Fruit fly (Drosophila melanogaster) whole organism, embryonic: Measurements from ENCODE around the gene CG7530.

Experiments used
- Antp ChIP-seq: fragments of 200-800 bp; sonication (Bioruptor generic); optimal IDR thresholded peaks from 3 replicates; lab custom pipeline; 2016; ENCODE audit warnings: missing biosample characterization, missing genetic modification characterization
- CG11504 ChIP-seq: fragments of 200-800 bp; sonication (Bioruptor generic); optimal IDR thresholded peaks from 3 replicates; lab custom pipeline; 2019; ENCODE audit warnings: missing biosample characterization, mild to moderate bottlenecking, missing genetic modification characterization, moderate library complexity
- CG12236 ChIP-seq: fragments of 200-800 bp; sonication (Bioruptor generic); optimal IDR thresholded peaks from 2 replicates; lab custom pipeline; 2016; ENCODE audit warnings: missing biosample characterization, missing genetic modification characterization
- CG12391 ChIP-seq: fragments of 200-800 bp; sonication (Bioruptor generic); optimal IDR thresholded peaks from 3 replicates; lab custom pipeline; 2018; ENCODE audit warnings: missing biosample characterization, mild to moderate bottlenecking, missing genetic modification characterization, moderate library complexity
- CG12659 ChIP-seq: fragments of 200-800 bp; sonication (Bioruptor generic); optimal IDR thresholded peaks from 3 replicates; lab custom pipeline; 2017; ENCODE audit warnings: mild to moderate bottlenecking, missing biosample characterization, missing genetic modification reagents, missing genetic modification characterization
- CG12942 ChIP-seq: fragments of 200-800 bp; sonication (Bioruptor generic); optimal IDR thresholded peaks from 3 replicates; lab custom pipeline; 2016; ENCODE audit warnings: missing biosample characterization, missing genetic modification characterization
- CG13624 ChIP-seq: fragments of 200-800 bp; sonication (Bioruptor generic); optimal IDR thresholded peaks from 2 replicates; lab custom pipeline; 2016; ENCODE audit warnings: missing biosample characterization, missing genetic modification characterization
- CG15011 ChIP-seq: fragments of 200-800 bp; sonication (Bioruptor generic); optimal IDR thresholded peaks from 3 replicates; lab custom pipeline; 2018; ENCODE audit warnings: missing biosample characterization, mild to moderate bottlenecking, missing genetic modification characterization
- CG1603 ChIP-seq: fragments of 200-800 bp; sonication (Bioruptor generic); optimal IDR thresholded peaks from 2 replicates; lab custom pipeline; 2019; ENCODE audit warnings: missing biosample characterization, mild to moderate bottlenecking, missing genetic modification characterization, moderate library complexity
- CG1832 ChIP-seq: fragments of 200-800 bp; sonication (Bioruptor generic); optimal IDR thresholded peaks from 2 replicates; lab custom pipeline; 2017; ENCODE audit warnings: missing biosample characterization, mild to moderate bottlenecking, missing genetic modification characterization, inconsistent platforms
- CG18599 ChIP-seq: fragments of 200-800 bp; sonication (Bioruptor generic); optimal IDR thresholded peaks from 3 replicates; lab custom pipeline; 2017; ENCODE audit warnings: missing biosample characterization, missing genetic modification characterization, mild to moderate bottlenecking, moderate library complexity, missing genetic modification reagents
- CG3407 ChIP-seq: fragments of 200-800 bp; sonication (Bioruptor generic); optimal IDR thresholded peaks from 2 replicates; lab custom pipeline; 2018; ENCODE audit warnings: missing biosample characterization, mild to moderate bottlenecking, missing genetic modification characterization
- CG8944 ChIP-seq: fragments of 200-800 bp; sonication (Bioruptor generic); optimal IDR thresholded peaks from 3 replicates; lab custom pipeline; 2016; ENCODE audit warnings: missing biosample characterization, missing genetic modification characterization
- CG9609 ChIP-seq: fragments of 200-800 bp; sonication (Bioruptor generic); optimal IDR thresholded peaks from 3 replicates; lab custom pipeline; 2016; ENCODE audit warnings: missing biosample characterization, missing genetic modification characterization
- CHES-1-like ChIP-seq: fragments of 200-800 bp; sonication (Bioruptor generic); optimal IDR thresholded peaks from 2 replicates; lab custom pipeline; 2016; ENCODE audit warnings: missing biosample characterization, missing genetic modification characterization
- CTCF ChIP-seq: fragments of 200-800 bp; sonication (Bioruptor generic); optimal IDR thresholded peaks from 2 replicates; lab custom pipeline; 2017; ENCODE audit warnings: missing biosample characterization, mild to moderate bottlenecking, missing genetic modification characterization, moderate library complexity
- Doc2 ChIP-seq: fragments of 200-800 bp; sonication (Bioruptor generic); IDR thresholded peaks from 2 replicates; pipeline ENCODE4 v1.3.6; 2022; ENCODE audit warnings: missing biosample characterization, missing genetic modification characterization
- Doc3 ChIP-seq: fragments of 200-800 bp; sonication (Bioruptor generic); IDR thresholded peaks from 3 replicates; pipeline ENCODE4 v1.3.6; 2022; ENCODE audit warnings: missing biosample characterization, missing genetic modification characterization; ENCODE audit not compliant: partially characterized antibody
- H15 ChIP-seq: fragments of 200-800 bp; sonication (Bioruptor generic); IDR thresholded peaks from 3 replicates; pipeline ENCODE4 v1.3.6; 2022; ENCODE audit warnings: missing biosample characterization, missing genetic modification characterization
- Hand ChIP-seq: fragments of 200-800 bp; sonication (Bioruptor generic); optimal IDR thresholded peaks from 2 replicates; lab custom pipeline; 2017; ENCODE audit warnings: mild to moderate bottlenecking, missing biosample characterization, missing genetic modification reagents, missing genetic modification characterization
- Hr51 ChIP-seq, 2 experiments: fragments of 200-800 bp; sonication (Bioruptor generic); optimal IDR thresholded peaks; 2 replicates in 1 of 2; 3 replicates in 1 of 2; lab custom pipeline; 2016 to 2018; ENCODE audit warnings: missing biosample characterization in 2 of 2, missing genetic modification characterization in 2 of 2, mild to moderate bottlenecking in 1 of 2, moderate library complexity in 1 of 2
- Max ChIP-seq: fragments of 200-800 bp; sonication (Bioruptor generic); optimal IDR thresholded peaks from 2 replicates; lab custom pipeline; 2016; ENCODE audit warnings: missing biosample characterization, mild to moderate bottlenecking, missing genetic modification characterization
- Med ChIP-seq: fragments of 200-800 bp; sonication (Bioruptor generic); peaks from one replicate; lab custom pipeline; 2016; ENCODE audit warnings: missing biosample characterization, missing genetic modification characterization, mild to moderate bottlenecking, inconsistent platforms, moderate library complexity
- Neu2 ChIP-seq: fragments of 200-800 bp; sonication (Bioruptor generic); optimal IDR thresholded peaks from 3 replicates; lab custom pipeline; 2016; ENCODE audit warnings: missing biosample characterization, missing genetic modification characterization, borderline replicate concordance
- Nf-YB ChIP-seq: fragments of 200-800 bp; sonication (Bioruptor generic); optimal IDR thresholded peaks from 3 replicates; lab custom pipeline; 2019; ENCODE audit warnings: missing biosample characterization, mild to moderate bottlenecking, missing genetic modification characterization, moderate library complexity
- NfI ChIP-seq: fragments of 200-800 bp; sonication (Bioruptor generic); optimal IDR thresholded peaks from 3 replicates; lab custom pipeline; 2018; ENCODE audit warnings: missing biosample characterization, mild to moderate bottlenecking, missing genetic modification characterization, moderate library complexity
- PHDP ChIP-seq: fragments of 200-800 bp; sonication (Bioruptor generic); optimal IDR thresholded peaks from 3 replicates; lab custom pipeline; 2018; ENCODE audit warnings: missing biosample characterization, mild to moderate bottlenecking, missing genetic modification characterization, moderate library complexity
- Pdp1 ChIP-seq, 2 experiments: fragments of 200-800 bp; sonication (Bioruptor generic); optimal IDR thresholded peaks; 3 replicates each; lab custom pipeline; 2016; ENCODE audit warnings: missing biosample characterization in 2 of 2, missing genetic modification characterization in 2 of 2, mild to moderate bottlenecking in 1 of 2, moderate library complexity in 1 of 2
- Sox102F ChIP-seq: fragments of 200-800 bp; sonication (Bioruptor generic); optimal IDR thresholded peaks from 2 replicates; lab custom pipeline; 2018; ENCODE audit warnings: missing biosample characterization, mild to moderate bottlenecking, missing genetic modification characterization, moderate library complexity
- TFAM ChIP-seq: fragments of 200-800 bp; sonication (Bioruptor generic); optimal IDR thresholded peaks from 2 replicates; lab custom pipeline; 2017; ENCODE audit warnings: missing biosample characterization, missing genetic modification characterization, inconsistent platforms
- Tbp ChIP-seq: fragments of >200 bp; optimal IDR thresholded peaks from 2 replicates; lab custom pipeline; 2018; ENCODE audit warnings: missing biosample characterization, missing genetic modification characterization
- ab ChIP-seq: fragments of 200-800 bp; sonication (Bioruptor generic); optimal IDR thresholded peaks from 2 replicates; lab custom pipeline; 2016; ENCODE audit warnings: missing biosample characterization, missing genetic modification characterization
- ara ChIP-seq: fragments of 200-800 bp; sonication (Bioruptor generic); IDR thresholded peaks from 2 replicates; pipeline ENCODE4 v1.3.6; 2022; ENCODE audit warnings: missing biosample characterization, missing genetic modification characterization
- ash1 ChIP-seq: fragments of 200-800 bp; sonication (Bioruptor generic); optimal IDR thresholded peaks from 2 replicates; lab custom pipeline; 2018; ENCODE audit warnings: missing biosample characterization, mild to moderate bottlenecking, missing genetic modification characterization
- br ChIP-seq: fragments of >200 bp; optimal IDR thresholded peaks from 2 replicates; lab custom pipeline; 2017
- chn ChIP-seq: fragments of 200-800 bp; sonication (Bioruptor generic); optimal IDR thresholded peaks from 2 replicates; lab custom pipeline; 2016; ENCODE audit warnings: missing biosample characterization, missing genetic modification characterization
- esg ChIP-seq: fragments of 200-800 bp; sonication (Bioruptor generic); conservative IDR thresholded peaks from 2 replicates; pipeline ENCODE4 v1.3.6; 2022; ENCODE audit warnings: missing biosample characterization, missing genetic modification characterization
- fd3F ChIP-seq: fragments of 200-800 bp; sonication (Bioruptor generic); optimal IDR thresholded peaks from 2 replicates; lab custom pipeline; 2018; ENCODE audit warnings: missing biosample characterization, mild to moderate bottlenecking, missing genetic modification characterization, moderate library complexity
- gsb-n ChIP-seq: fragments of 200-800 bp; sonication (Bioruptor generic); optimal IDR thresholded peaks from 3 replicates; lab custom pipeline; 2018; ENCODE audit warnings: missing biosample characterization, mild to moderate bottlenecking, missing genetic modification characterization
- hbn ChIP-seq: fragments of 200-800 bp; sonication (Bioruptor generic); IDR thresholded peaks from 2 replicates; pipeline ENCODE4 v1.3.6; 2022; ENCODE audit warnings: missing biosample characterization, missing genetic modification characterization; ENCODE audit not compliant: partially characterized antibody
- her ChIP-seq: fragments of 200-800 bp; sonication (Bioruptor generic); optimal IDR thresholded peaks from 2 replicates; lab custom pipeline; 2016; ENCODE audit warnings: missing biosample characterization, missing genetic modification characterization
- lola ChIP-seq, 3 experiments: fragments of >200 bp in 2 of 3; fragments of 200-800 bp in 1 of 3; sonication (Bioruptor generic) in 1 of 3; optimal IDR thresholded peaks; 2 replicates each; lab custom pipeline; 2017 to 2019; ENCODE audit warnings: missing biosample characterization in 3 of 3, missing genetic modification characterization in 3 of 3, mild to moderate bottlenecking in 1 of 3, moderate library complexity in 1 of 3
- maf-S ChIP-seq: fragments of 200-800 bp; sonication (Bioruptor generic); optimal IDR thresholded peaks from 2 replicates; lab custom pipeline; 2016; ENCODE audit warnings: missing biosample characterization, missing genetic modification characterization
- nau ChIP-seq: fragments of 200-800 bp; sonication (Bioruptor generic); optimal IDR thresholded peaks from 3 replicates; lab custom pipeline; 2017; ENCODE audit warnings: missing biosample characterization, mild to moderate bottlenecking, missing genetic modification characterization, missing genetic modification reagents
- onecut ChIP-seq: fragments of 200-800 bp; sonication (Bioruptor generic); IDR thresholded peaks from 2 replicates; pipeline ENCODE4 v1.3.6; 2022; ENCODE audit warnings: missing biosample characterization, missing genetic modification characterization
- pan ChIP-seq, 4 experiments: fragments of >200 bp in 3 of 4; fragments of 200-800 bp in 1 of 4; sonication (Bioruptor generic) in 1 of 4; optimal IDR thresholded peaks in 3 of 4; IDR thresholded peaks in 1 of 4; 2 replicates each; pipeline versions ENCODE4 v1.3.6 to Lab custom; 2017 to 2022; ENCODE audit warnings: missing biosample characterization in 2 of 4, missing genetic modification characterization in 2 of 4, mixed read lengths in 1 of 4
- prd ChIP-seq, 3 experiments: fragments of >200 bp in 2 of 3; fragments of 200-800 bp in 1 of 3; sonication (Bioruptor generic) in 1 of 3; optimal IDR thresholded peaks in 2 of 3; IDR thresholded peaks in 1 of 3; 2 replicates in 2 of 3; 3 replicates in 1 of 3; pipeline versions ENCODE4 v1.3.6 to Lab custom; 2017 to 2022; ENCODE audit warnings: missing biosample characterization in 1 of 3, missing genetic modification characterization in 1 of 3
- sens ChIP-seq: fragments of 200-800 bp; sonication (Bioruptor generic); peaks from one replicate; lab custom pipeline; 2016; ENCODE audit warnings: missing biosample characterization, missing genetic modification characterization
- sob ChIP-seq: fragments of 200-800 bp; sonication (Bioruptor generic); IDR thresholded peaks from 2 replicates; pipeline ENCODE4 v1.3.6; 2022; ENCODE audit warnings: missing biosample characterization, missing genetic modification characterization
- ssp ChIP-seq: fragments of 200-800 bp; sonication (Bioruptor generic); IDR thresholded peaks from 2 replicates; pipeline ENCODE4 v1.3.6; 2022; ENCODE audit warnings: missing biosample characterization, missing genetic modification characterization
- tna ChIP-seq: fragments of 200-800 bp; sonication (Bioruptor generic); IDR thresholded peaks from 2 replicates; pipeline ENCODE4 v1.3.6; 2022; ENCODE audit warnings: missing biosample characterization, missing genetic modification characterization; ENCODE audit not compliant: partially characterized antibody

Gene CG7530

DNA sequence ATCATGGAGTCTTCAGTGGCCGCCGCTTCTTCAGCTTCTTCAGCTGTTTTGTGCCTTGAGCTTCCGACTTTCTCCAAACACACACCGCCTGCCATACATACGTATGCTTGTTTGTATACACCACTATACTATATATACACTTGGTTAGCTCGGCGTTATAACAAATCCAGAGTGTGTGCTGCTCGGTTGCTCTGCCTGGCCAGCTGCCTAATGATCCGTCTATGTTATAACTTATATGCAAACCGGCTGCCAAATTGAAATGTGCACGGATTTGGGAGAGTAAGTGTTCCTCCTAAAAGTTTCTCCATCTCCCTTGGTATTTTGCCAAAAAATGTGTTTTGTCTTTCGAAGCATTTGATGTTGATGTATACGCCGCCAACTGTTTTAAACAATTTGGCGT, 32.2 kb upstream of the CG7530 start (continued):
- no peak for TF ChIP-seq pan (optimal IDR thresholded peaks at IDR 0.05; lab: Kevin White, UChicago)
- TF ChIP-seq pan (GFP tag; optimal IDR thresholded peaks at IDR 0.05 in 1 of 2, IDR thresholded peaks at IDR 0.05 in 1 of 2) = peak in 1 of 2 experiments; percentile 32
- 0 out of 2 replicates have a peak, but pooled peaks have one; percentile 11 for TF ChIP-seq ara (GFP tag; lab: Robert Waterston, UW)
- no peak for TF ChIP-seq hbn (GFP tag; lab: Robert Waterston, UW)
- no peak for TF ChIP-seq CHES-1-like (GFP tag; lab: Kevin White, UChicago)
- TF ChIP-seq her = no peak
- no peak for TF ChIP-seq CG13624 (GFP tag; lab: Kevin White, UChicago)
- TF ChIP-seq chn (GFP tag; lab: Kevin White, UChicago) = no peak
- TF ChIP-seq Antp (GFP tag; lab: Kevin White, UChicago) = no peak
- no peak for TF ChIP-seq br
- peak; percentile 32 for TF ChIP-seq nau (GFP tag; lab: Kevin White, UChicago)
- TF ChIP-seq onecut (GFP tag; lab: Robert Waterston, UW) = no peak
- no peak for TF ChIP-seq CG18599
- no peak for TF ChIP-seq PHDP (tag; lab: Kevin White, UChicago)
- no peak; the same call in 1 of the 2 replicates for TF ChIP-seq sob (GFP tag; lab: Robert Waterston, UW)
- TF ChIP-seq Pdp1 (GFP tag; optimal IDR thresholded peaks at IDR 0.05; lab: Kevin White, UChicago) = peak in 1 of 2 experiments; percentile 16
- no peak for TF ChIP-seq CG3407 (GFP tag; lab: Kevin White, UChicago)
- TF ChIP-seq TFAM (GFP tag; lab: Kevin White, UChicago) = no peak
- TF ChIP-seq maf-S (GFP tag; lab: Kevin White, UChicago) = no peak
- TF ChIP-seq CG15011 (GFP tag; lab: Kevin White, UChicago) = no peak
- no peak for TF ChIP-seq CTCF
- no peak for TF ChIP-seq H15 (GFP tag; lab: Robert Waterston, UW)
- no peak for TF ChIP-seq CG8944
- no peak for TF ChIP-seq Doc2
- peak; percentile 16 for TF ChIP-seq NfI (GFP tag; lab: Kevin White, UChicago)
- peak; percentile 60 for TF ChIP-seq Med (GFP tag; lab: Kevin White, UChicago)
- TF ChIP-seq CG12236 = no peak

DNA sequence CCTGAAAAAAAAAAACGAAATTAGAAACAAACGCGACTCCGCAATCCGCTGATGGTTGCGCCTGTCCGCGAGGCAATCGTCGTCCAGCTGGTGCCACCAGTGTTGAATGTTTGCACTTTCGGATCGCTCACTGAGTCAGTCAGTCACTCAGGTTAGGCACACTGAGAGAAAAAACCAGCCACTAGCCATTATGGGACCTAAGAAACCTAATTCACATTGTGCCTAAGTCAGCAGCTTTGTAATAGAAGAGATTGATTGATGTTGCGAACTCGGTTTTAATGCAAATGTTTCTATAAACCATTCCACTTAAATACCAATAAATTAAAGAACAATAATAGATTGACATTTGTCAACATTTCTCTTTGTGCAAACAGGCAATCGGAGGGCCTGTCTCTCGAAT, 29.8 kb upstream of the CG7530 start:
- TF ChIP-seq lola (GFP tag; optimal IDR thresholded peaks at IDR 0.05; lab: Kevin White, UChicago) (no peak), prd (optimal IDR thresholded peaks at IDR 0.05; lab: Kevin White, UChicago) (no peak), prd (GFP tag; IDR thresholded peaks at IDR 0.05; lab: Robert Waterston, UW) (no peak), ssp (GFP tag; lab: Robert Waterston, UW) (no peak), Sox102F (GFP tag; lab: Kevin White, UChicago) (peak; percentile 28), CG1832 (no peak), Nf-YB (GFP tag; lab: Kevin White, UChicago) (no peak), Hand (GFP tag; lab: Kevin White, UChicago) (no peak), CG12391 (no peak), gsb-n (no peak), Hr51 (GFP tag; optimal IDR thresholded peaks at IDR 0.05; lab: Kevin White, UChicago) (peak in 1 of 2 experiments; percentile 18), sens (GFP tag; lab: Kevin White, UChicago) (peak; percentile 26), Neu2 (GFP tag; lab: Kevin White, UChicago) (no peak), CG12659 (no peak), ab (GFP tag; lab: Kevin White, UChicago) (no peak), Tbp (GFP tag; lab: Kevin White, UChicago) (no peak), CG12942 (GFP tag; lab: Kevin White, UChicago) (no peak), tna (GFP tag; lab: Robert Waterston, UW) (no peak), ash1 (GFP tag; lab: Kevin White, UChicago) (no peak), CG11504 (tag; lab: Kevin White, UChicago) (peak; percentile 3), esg (GFP tag; lab: Robert Waterston, UW) (no peak), fd3F (GFP tag; lab: Kevin White, UChicago) (no peak), Max (GFP tag; lab: Kevin White, UChicago) (no peak), CG9609 (GFP tag; lab: Kevin White, UChicago) (no peak), Doc3 (no peak), CG1603 (tag; lab: Kevin White, UChicago) (peak; percentile 10)
